Worm (Caenorhabditis elegans): ENCODE results near the gene irld-15.

irld-15 gene

ce11 chrV:2255191-2255590, 48.5 kb downstream of the irld-15 start, which contains the start of gene F41B5.1:
TSS of gene F41B5.1 (plus strand) at chrV:2255533.
- peak; percentile 73 for TF ChIP-seq lin-38 (GFP tag; IDR thresholded peaks at IDR 0.05)

ce11 chrV:2254553-2255124, 49.0 kb downstream of the irld-15 start, which contains the start of gene str-253:
TSS of gene str-253 (minus strand) at chrV:2254603.
- TF ChIP-seq lsy-2 (tag; optimal IDR thresholded peaks at IDR 0.05) = no peak
- no peak for TF ChIP-seq spr-1 (tag; optimal IDR thresholded peaks at IDR 0.05)
- TF ChIP-seq unc-62 (GFP tag; optimal IDR thresholded peaks at IDR 0.05 in 1 of 2) = peak in 1 of 2 experiments; percentile 82
- no peak for TF ChIP-seq unc-62 (tag; optimal IDR thresholded peaks at IDR 0.05)
- peak; percentile 72 for TF ChIP-seq set-16 (GFP tag; IDR thresholded peaks at IDR 0.05)

ce11 chrV:2251774-2252173, 51.9 kb downstream of the irld-15 start:
- no peak for TF ChIP-seq nhr-25 (tag; optimal IDR thresholded peaks at IDR 0.05; ENCODE audit: borderline replicate concordance, insufficient read depth)
- TF ChIP-seq gei-8 (GFP tag; optimal IDR thresholded peaks at IDR 0.05) = no peak
- no peak for TF ChIP-seq lin-13 (GFP tag; optimal IDR thresholded peaks at IDR 0.05)
- TF ChIP-seq lin-15B (tag; optimal IDR thresholded peaks at IDR 0.05) = no peak
- no peak for TF ChIP-seq aha-1 (tag)
- TF ChIP-seq dmd-6 (GFP tag; IDR thresholded peaks at IDR 0.05) = peak; percentile 73
- peak; percentile 7 for TF ChIP-seq pqm-1 (tag; optimal IDR thresholded peaks at IDR 0.05)
- TF ChIP-seq ceh-62 (tag; optimal IDR thresholded peaks at IDR 0.05) = no peak
- no peak for TF ChIP-seq hmg-1.1 (GFP tag; IDR thresholded peaks at IDR 0.05)
- TF ChIP-seq dve-1 (tag; optimal IDR thresholded peaks at IDR 0.05; ENCODE audit: insufficient read depth) = peak; percentile 8
- TF ChIP-seq daf-16 (GFP tag; optimal IDR thresholded peaks at IDR 0.05) = no peak
- peak; percentile 19 for TF ChIP-seq daf-16 (tag; optimal IDR thresholded peaks at IDR 0.05)

Measured in whole organism, L4 larva.